Worm (Caenorhabditis elegans) whole organism, L2 larva: ENCODE results near the gene aqp-7.
A peak's percentile ranks its signal among the peaks of the same experiment; 100 is the strongest.

ENCODE experiments used
- C34F6.9 ChIP-seq: fragments of 150-350 bp; optimal IDR thresholded peaks from 2 replicates; lab custom pipeline; 2014; ENCODE audit warnings: missing biosample characterization, missing genetic modification characterization
- F13H6.1 ChIP-seq: sonication (generic microtip); optimal IDR thresholded peaks from 2 replicates; lab custom pipeline; 2016; ENCODE audit warnings: missing genetic modification characterization, missing compliant biosample characterization
- R02D3.7 ChIP-seq: fragments of 150-350 bp; optimal IDR thresholded peaks from 2 replicates; lab custom pipeline; 2014; ENCODE audit warnings: missing biosample characterization, missing genetic modification characterization
- Y55F3AM.14 ChIP-seq: fragments of 200-800 bp; sonication (Bioruptor generic); optimal IDR thresholded peaks from 2 replicates; lab custom pipeline; 2018; ENCODE audit warnings: mild to moderate bottlenecking, missing genetic modification characterization, missing compliant biosample characterization
- ZK546.5 ChIP-seq: sonication (generic microtip); optimal IDR thresholded peaks from 2 replicates; lab custom pipeline; 2017; ENCODE audit warnings: missing biosample characterization, missing genetic modification characterization
- alr-1 ChIP-seq: fragments of 150-350 bp; optimal IDR thresholded peaks from 2 replicates; lab custom pipeline; 2014; ENCODE audit warnings: missing biosample characterization, missing genetic modification characterization
- aly-2 ChIP-seq: fragments of 150-350 bp; optimal IDR thresholded peaks from 2 replicates; lab custom pipeline; 2014; ENCODE audit warnings: missing biosample characterization, missing genetic modification characterization
- ama-1 ChIP-seq: fragments of 150-350 bp; optimal IDR thresholded peaks from 2 replicates; lab custom pipeline; 2018; ENCODE audit warnings: inconsistent platforms
- blmp-1 ChIP-seq: sonication (generic microtip); optimal IDR thresholded peaks from 2 replicates; lab custom pipeline; 2017; ENCODE audit warnings: missing genetic modification characterization, mild to moderate bottlenecking, missing compliant biosample characterization, antibody characterized with exemption, moderate library complexity; ENCODE audit not compliant: insufficient read depth
- ceh-16 ChIP-seq: fragments of 150-350 bp; optimal IDR thresholded peaks from 2 replicates; lab custom pipeline; 2014; ENCODE audit warnings: missing biosample characterization, missing genetic modification characterization
- ceh-82 ChIP-seq: fragments of 150-350 bp; optimal IDR thresholded peaks from 2 replicates; lab custom pipeline; 2014; ENCODE audit warnings: missing biosample characterization, missing genetic modification characterization
- crh-2 ChIP-seq: sonication (generic microtip); optimal IDR thresholded peaks from 2 replicates; lab custom pipeline; 2017; ENCODE audit warnings: missing biosample characterization, missing genetic modification characterization
- dmd-4 ChIP-seq: sonication (generic microtip); optimal IDR thresholded peaks from 2 replicates; lab custom pipeline; 2017; ENCODE audit warnings: missing biosample characterization, missing genetic modification characterization
- egl-27 ChIP-seq: sonication (generic microtip); optimal IDR thresholded peaks from 3 replicates; lab custom pipeline; 2017; ENCODE audit warnings: missing biosample characterization, missing genetic modification reagents, missing genetic modification characterization
- elt-1 ChIP-seq: fragments of 150-350 bp; optimal IDR thresholded peaks from 2 replicates; lab custom pipeline; 2014; ENCODE audit warnings: missing biosample characterization, missing genetic modification characterization
- elt-3 ChIP-seq: sonication (generic microtip); optimal IDR thresholded peaks from 2 replicates; lab custom pipeline; 2017; ENCODE audit warnings: missing biosample characterization, missing genetic modification characterization
- fos-1 ChIP-seq: fragments of 150-350 bp; optimal IDR thresholded peaks from 2 replicates; lab custom pipeline; 2014; ENCODE audit warnings: missing biosample characterization, missing genetic modification characterization
- gmeb-1 ChIP-seq: fragments of 150-350 bp; optimal IDR thresholded peaks from 2 replicates; lab custom pipeline; 2014; ENCODE audit warnings: missing biosample characterization, missing genetic modification characterization
- lin-11 ChIP-seq: fragments of 150-350 bp; sonication (generic microtip); optimal IDR thresholded peaks from 2 replicates; lab custom pipeline; 2014; ENCODE audit warnings: missing biosample characterization, missing genetic modification characterization, inconsistent platforms, mixed read lengths
- lin-13 ChIP-seq: fragments of 150-350 bp; optimal IDR thresholded peaks from 2 replicates; lab custom pipeline; 2014; ENCODE audit warnings: missing biosample characterization, missing genetic modification reagents, missing genetic modification characterization
- lin-39 ChIP-seq: fragments of 150-350 bp; optimal IDR thresholded peaks from 2 replicates; lab custom pipeline; 2014; ENCODE audit warnings: missing biosample characterization, missing genetic modification reagents, missing genetic modification characterization
- lsy-2 ChIP-seq, 2 experiments: fragments of 150-350 bp in 1 of 2; sonication (generic microtip) in 1 of 2; optimal IDR thresholded peaks; 2 replicates each; lab custom pipeline; 2014 to 2017; ENCODE audit warnings: missing biosample characterization in 2 of 2, missing genetic modification characterization in 2 of 2
- mab-5 ChIP-seq: fragments of 150-350 bp; optimal IDR thresholded peaks from 2 replicates; lab custom pipeline; 2014; ENCODE audit warnings: missing biosample characterization, missing genetic modification characterization
- mbf-1 ChIP-seq: sonication (generic microtip); optimal IDR thresholded peaks from 2 replicates; lab custom pipeline; 2017; ENCODE audit warnings: missing biosample characterization, missing genetic modification characterization
- mdl-1 ChIP-seq, 2 experiments: fragments of 150-350 bp in 1 of 2; sonication (generic microtip) in 1 of 2; optimal IDR thresholded peaks; 2 replicates each; lab custom pipeline; 2017; ENCODE audit warnings: missing biosample characterization in 2 of 2, missing genetic modification characterization in 2 of 2
- nhr-10 ChIP-seq: sonication (generic microtip); optimal IDR thresholded peaks from 2 replicates; lab custom pipeline; 2017; ENCODE audit warnings: missing biosample characterization, missing genetic modification characterization
- nhr-11 ChIP-seq: fragments of 150-350 bp; optimal IDR thresholded peaks from 2 replicates; lab custom pipeline; 2014; ENCODE audit warnings: missing biosample characterization, missing genetic modification characterization
- nhr-12 ChIP-seq: fragments of 150-350 bp; optimal IDR thresholded peaks from 2 replicates; lab custom pipeline; 2014; ENCODE audit warnings: missing biosample characterization, missing genetic modification characterization
- nhr-129 ChIP-seq: fragments of 150-350 bp; optimal IDR thresholded peaks from 2 replicates; lab custom pipeline; 2014; ENCODE audit warnings: missing biosample characterization, missing genetic modification characterization
- nhr-21 ChIP-seq: fragments of 150-350 bp; optimal IDR thresholded peaks from 2 replicates; lab custom pipeline; 2014; ENCODE audit warnings: missing biosample characterization, missing genetic modification characterization
- nhr-23 ChIP-seq: fragments of 150-350 bp; optimal IDR thresholded peaks from 2 replicates; lab custom pipeline; 2014; ENCODE audit warnings: missing biosample characterization, missing genetic modification reagents, missing genetic modification characterization
- nhr-237 ChIP-seq: fragments of 150-350 bp; optimal IDR thresholded peaks from 2 replicates; lab custom pipeline; 2014; ENCODE audit warnings: missing biosample characterization, missing genetic modification characterization
- nhr-25 ChIP-seq: fragments of 150-350 bp; sonication (generic microtip); optimal IDR thresholded peaks from 3 replicates; lab custom pipeline; 2014; ENCODE audit warnings: missing biosample characterization, missing genetic modification characterization
- nhr-6 ChIP-seq: fragments of 150-350 bp; optimal IDR thresholded peaks from 2 replicates; lab custom pipeline; 2014; ENCODE audit warnings: missing biosample characterization, missing genetic modification characterization
- nhr-77 ChIP-seq: fragments of 150-350 bp; optimal IDR thresholded peaks from 2 replicates; lab custom pipeline; 2014; ENCODE audit warnings: missing biosample characterization, missing genetic modification characterization
- peb-1 ChIP-seq: fragments of 150-350 bp; optimal IDR thresholded peaks from 2 replicates; lab custom pipeline; 2014; ENCODE audit warnings: missing biosample characterization, missing genetic modification characterization
- sem-4 ChIP-seq: fragments of 150-350 bp; optimal IDR thresholded peaks from 2 replicates; lab custom pipeline; 2014; ENCODE audit warnings: missing biosample characterization, missing genetic modification reagents, missing genetic modification characterization
- skn-1 ChIP-seq: sonication (generic microtip); optimal IDR thresholded peaks from 2 replicates; lab custom pipeline; 2017; ENCODE audit warnings: missing biosample characterization, missing genetic modification characterization
- sma-3 ChIP-seq: sonication (generic microtip); optimal IDR thresholded peaks from 2 replicates; lab custom pipeline; 2016; ENCODE audit warnings: missing genetic modification reagents, missing genetic modification characterization, missing compliant biosample characterization
- sma-9 ChIP-seq, 2 experiments: fragments of 150-350 bp in 1 of 2; sonication (generic microtip) in 1 of 2; optimal IDR thresholded peaks; 2 replicates each; lab custom pipeline; 2014 to 2016; ENCODE audit warnings: missing genetic modification characterization in 2 of 2, mild to moderate bottlenecking in 1 of 2, missing biosample characterization in 1 of 2, missing compliant biosample characterization in 1 of 2, missing genetic modification reagents in 1 of 2, moderate library complexity in 1 of 2
- snpc-4 ChIP-seq: fragments of 150-350 bp; optimal IDR thresholded peaks from 2 replicates; lab custom pipeline; 2014; ENCODE audit warnings: missing biosample characterization, missing genetic modification characterization
- unc-39 ChIP-seq: fragments of 150-350 bp; optimal IDR thresholded peaks from 2 replicates; lab custom pipeline; 2014; ENCODE audit warnings: missing biosample characterization, missing genetic modification characterization
- unc-55 ChIP-seq: fragments of 150-350 bp; sonication (generic microtip); optimal IDR thresholded peaks from 3 replicates; lab custom pipeline; 2014; ENCODE audit warnings: missing biosample characterization, missing genetic modification reagents, missing genetic modification characterization
- unc-62 ChIP-seq: fragments of 150-350 bp; optimal IDR thresholded peaks from 2 replicates; lab custom pipeline; 2014; ENCODE audit warnings: missing biosample characterization, missing genetic modification reagents, missing genetic modification characterization
- zag-1 ChIP-seq: fragments of 150-350 bp; optimal IDR thresholded peaks from 2 replicates; lab custom pipeline; 2014; ENCODE audit warnings: missing biosample characterization, missing genetic modification characterization
- ztf-1 ChIP-seq: fragments of 200-800 bp; sonication (Bioruptor generic); conservative IDR thresholded peaks from 2 replicates; pipeline ENCODE4 v1.3.6; 2022; ENCODE audit warnings: missing genetic modification characterization, missing compliant biosample characterization
- ztf-11 ChIP-seq: sonication (generic microtip); optimal IDR thresholded peaks from 2 replicates; lab custom pipeline; 2017; ENCODE audit warnings: missing biosample characterization, missing genetic modification characterization
- ztf-4 ChIP-seq: fragments of 150-350 bp; optimal IDR thresholded peaks from 2 replicates; lab custom pipeline; 2014; ENCODE audit warnings: missing biosample characterization, missing genetic modification characterization

aqp-7 gene

DNA sequence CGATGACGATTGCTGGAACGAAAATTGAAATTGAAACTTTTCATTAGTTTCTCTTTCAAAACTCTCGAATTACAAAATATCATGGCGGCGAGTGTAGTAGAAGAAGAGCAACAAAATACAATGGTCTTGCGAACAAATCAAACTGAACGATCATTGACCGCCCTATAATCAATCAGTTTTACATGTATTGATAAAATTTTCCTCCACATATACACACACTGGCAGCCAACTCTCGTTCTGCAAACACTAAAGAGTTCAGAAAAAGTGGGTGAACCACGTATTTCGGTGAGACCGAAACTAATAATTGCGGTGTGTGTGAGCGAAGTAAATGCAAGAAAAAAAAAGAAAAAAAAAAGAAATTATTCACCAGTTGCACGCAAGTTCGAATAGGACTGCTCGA is 22.4 kb downstream of the aqp-7 start:
- TF ChIP-seq lin-13 (GFP tag; lab: Kevin White, UChicago) (no peak), Y55F3AM.14 (no peak), fos-1 (tag; lab: Kevin White, UChicago) (peak; percentile 52), nhr-25 (tag; lab: Kevin White, UChicago) (no peak)

DNA sequence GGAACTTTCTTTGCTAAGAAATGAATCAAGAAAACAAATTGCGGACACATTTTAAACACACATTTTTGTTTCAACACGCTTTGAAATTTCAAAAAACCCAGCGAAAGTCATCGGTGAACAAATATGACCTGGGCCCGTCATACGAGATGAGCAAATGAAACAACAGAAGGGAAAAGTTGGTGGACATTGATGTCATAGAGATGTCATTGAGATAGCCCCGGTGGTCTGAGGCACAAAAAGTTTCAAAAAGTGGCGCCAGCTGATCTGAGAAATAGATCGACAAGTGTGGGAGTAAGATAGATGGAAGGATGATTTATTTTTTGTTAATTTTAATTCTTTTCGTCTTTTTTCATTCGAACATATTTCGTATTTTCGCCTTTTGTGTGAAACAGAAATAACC is 23.8 kb downstream of the aqp-7 start:
- no peak for TF ChIP-seq ztf-4 (tag; lab: Kevin White, UChicago)
- TF ChIP-seq F13H6.1 (tag; lab: Kevin White, UChicago), result no peak
- no peak for TF ChIP-seq crh-2 (tag; lab: Kevin White, UChicago)

ce11 chrX:3049233-3049632 is 24.4 kb downstream of the aqp-7 start:
- TF ChIP-seq elt-3 (tag; lab: Kevin White, UChicago) (no peak), lin-39 (no peak), nhr-21 (tag; lab: Kevin White, UChicago) (no peak), fos-1 (tag; lab: Kevin White, UChicago) (peak; percentile 70), ztf-4 (tag; lab: Kevin White, UChicago) (no peak), egl-27 (peak; percentile 56), Y55F3AM.14 (no peak), nhr-12 (tag; lab: Kevin White, UChicago) (no peak), R02D3.7 (tag; lab: Kevin White, UChicago) (no peak), C34F6.9 (tag; lab: Kevin White, UChicago) (peak; percentile 58), ZK546.5 (tag; lab: Kevin White, UChicago) (no peak), lsy-2 (tag; optimal IDR thresholded peaks at IDR 0.05; lab: Kevin White, UChicago) (peak in 1 of 2 experiments; percentile 60), ceh-16 (tag; lab: Kevin White, UChicago) (no peak), blmp-1 (no peak), ama-1 (lab: Kevin White, UChicago) (no peak), crh-2 (tag; lab: Kevin White, UChicago) (peak; percentile 49), lin-13 (GFP tag; lab: Kevin White, UChicago) (no peak), nhr-77 (no peak), nhr-129 (peak; percentile 78), unc-62 (no peak), gmeb-1 (tag; lab: Kevin White, UChicago) (no peak), nhr-237 (tag; lab: Kevin White, UChicago) (no peak), snpc-4 (no peak), nhr-25 (tag; lab: Kevin White, UChicago) (no peak), ztf-1 (no peak), sma-3 (GFP tag; lab: Kevin White, UChicago) (no peak), aly-2 (tag; lab: Kevin White, UChicago) (no peak), F13H6.1 (tag; lab: Kevin White, UChicago) (peak; percentile 76), nhr-10 (no peak), elt-1 (tag; lab: Kevin White, UChicago) (no peak), mbf-1 (tag; lab: Kevin White, UChicago) (no peak), zag-1 (peak; percentile 28), ztf-11 (tag; lab: Kevin White, UChicago) (no peak), sem-4 (tag; lab: Kevin White, UChicago) (peak; percentile 30), ceh-82 (tag; lab: Kevin White, UChicago) (no peak), unc-55 (GFP tag; lab: Kevin White, UChicago) (peak; percentile 78), unc-39 (tag; lab: Kevin White, UChicago) (no peak), lin-11 (tag; lab: Kevin White, UChicago) (peak; percentile 47), peb-1 (no peak), nhr-23 (tag; lab: Kevin White, UChicago) (no peak), sma-9 (GFP tag; optimal IDR thresholded peaks at IDR 0.05; lab: Kevin White, UChicago) (peak; percentile 61), sma-9 (tag; optimal IDR thresholded peaks at IDR 0.05; lab: Kevin White, UChicago) (no peak), mab-5 (peak; percentile 41), nhr-11 (tag; lab: Kevin White, UChicago) (no peak), nhr-6 (tag; lab: Kevin White, UChicago) (no peak), dmd-4 (tag; lab: Kevin White, UChicago) (no peak), alr-1 (no peak), mdl-1 (tag; optimal IDR thresholded peaks at IDR 0.05; lab: Kevin White, UChicago) (peak; percentile 37 to 46), skn-1 (tag; lab: Kevin White, UChicago) (no peak)
